Worm (Caenorhabditis elegans) whole organism, L4 larva: ENCODE data around the gene Y94H6A.3.

Experiments
- D1046.2 ChIP-seq: fragments of 200-800 bp; sonication (Bioruptor generic); IDR thresholded peaks from 2 replicates; pipeline ENCODE4 v1.3.6; 2022; ENCODE audit warnings: missing genetic modification characterization, missing compliant biosample characterization
- F10B5.3 ChIP-seq: sonication (generic microtip); optimal IDR thresholded peaks from 2 replicates; lab custom pipeline; 2016; ENCODE audit warnings: mild to moderate bottlenecking, missing genetic modification characterization, missing compliant biosample characterization
- F26F4.8 ChIP-seq: fragments of 200-800 bp; sonication (Bioruptor generic); conservative IDR thresholded peaks from 2 replicates; pipeline ENCODE4 v1.3.6; 2022; ENCODE audit warnings: missing genetic modification characterization, missing compliant biosample characterization
- F49E8.2 ChIP-seq: sonication (generic microtip); optimal IDR thresholded peaks from 2 replicates; lab custom pipeline; 2016; ENCODE audit warnings: missing compliant biosample characterization, mild to moderate bottlenecking, missing genetic modification characterization, borderline replicate concordance
- T20F7.1 ChIP-seq: fragments of 200-800 bp; sonication (Bioruptor generic); optimal IDR thresholded peaks from 2 replicates; lab custom pipeline; 2018; ENCODE audit warnings: mild to moderate bottlenecking, missing genetic modification characterization, missing compliant biosample characterization
- T26A8.4 ChIP-seq: fragments of 200-800 bp; sonication (Bioruptor generic); IDR thresholded peaks from 2 replicates; pipeline ENCODE4 v1.3.6; 2022; ENCODE audit warnings: missing genetic modification characterization, missing compliant biosample characterization
- Y48G9A.11 ChIP-seq: fragments of 200-800 bp; sonication (Bioruptor generic); IDR thresholded peaks from 2 replicates; pipeline ENCODE4 v1.3.6; 2022; ENCODE audit warnings: missing genetic modification reagents, missing genetic modification characterization, missing compliant biosample characterization
- Y5F2A.4 ChIP-seq: fragments of 200-800 bp; sonication (Bioruptor generic); optimal IDR thresholded peaks from 2 replicates; lab custom pipeline; 2018; ENCODE audit warnings: mild to moderate bottlenecking, missing genetic modification characterization, missing compliant biosample characterization
- ZK546.5 ChIP-seq, 2 experiments: sonication (generic microtip); optimal IDR thresholded peaks; 2 replicates each; lab custom pipeline; 2017; ENCODE audit warnings: missing biosample characterization in 2 of 2, missing genetic modification characterization in 2 of 2
- aha-1 ChIP-seq: fragments of 150-350 bp; peaks from one replicate; lab custom pipeline; 2014; ENCODE audit warnings: missing biosample characterization, missing genetic modification characterization
- aly-2 ChIP-seq: sonication (generic microtip); optimal IDR thresholded peaks from 2 replicates; lab custom pipeline; 2018; ENCODE audit warnings: missing biosample characterization, missing genetic modification characterization
- ama-1 ChIP-seq: fragments of 150-350 bp; optimal IDR thresholded peaks from 2 replicates; lab custom pipeline; 2014; ENCODE audit warnings: inconsistent platforms, mixed read lengths
- arid-1 ChIP-seq: fragments of 200-800 bp; sonication (Bioruptor generic); conservative IDR thresholded peaks from 2 replicates; pipeline ENCODE4 v1.3.6; 2022; ENCODE audit warnings: missing genetic modification reagents, missing genetic modification characterization, missing compliant biosample characterization
- ceh-20 ChIP-seq: fragments of 200-800 bp; sonication (Bioruptor generic); IDR thresholded peaks from 2 replicates; pipeline ENCODE4 v1.3.6; 2022; ENCODE audit warnings: missing genetic modification reagents, missing genetic modification characterization, missing compliant biosample characterization
- ceh-28 ChIP-seq: fragments of 150-350 bp; optimal IDR thresholded peaks from 2 replicates; lab custom pipeline; 2014; ENCODE audit warnings: missing biosample characterization, missing genetic modification reagents, missing genetic modification characterization
- cey-2 ChIP-seq: sonication (generic microtip); optimal IDR thresholded peaks from 3 replicates; lab custom pipeline; 2017; ENCODE audit warnings: missing genetic modification characterization, mild to moderate bottlenecking, missing compliant biosample characterization, antibody characterized with exemption, borderline replicate concordance; ENCODE audit not compliant: insufficient read depth
- daf-16 ChIP-seq, 3 experiments: sonication (generic microtip); optimal IDR thresholded peaks; 2 replicates each; lab custom pipeline; 2016 to 2017; ENCODE audit warnings: missing genetic modification characterization in 3 of 3, missing genetic modification reagents in 3 of 3, mild to moderate bottlenecking in 2 of 3, missing compliant biosample characterization in 2 of 3, missing biosample characterization in 1 of 3, moderate library complexity in 1 of 3
- dmd-9 ChIP-seq: fragments of 200-800 bp; sonication (Bioruptor generic); IDR thresholded peaks from 2 replicates; pipeline ENCODE4 v1.3.6; 2022; ENCODE audit warnings: missing genetic modification reagents, missing genetic modification characterization, missing compliant biosample characterization
- dve-1 ChIP-seq: sonication (generic microtip); optimal IDR thresholded peaks from 2 replicates; lab custom pipeline; 2017; ENCODE audit warnings: antibody characterized with exemption, mild to moderate bottlenecking, missing genetic modification characterization, missing compliant biosample characterization; ENCODE audit not compliant: insufficient read depth
- hif-1 ChIP-seq, 2 experiments: sonication (generic microtip); optimal IDR thresholded peaks; 2 replicates each; lab custom pipeline; 2016 to 2017; ENCODE audit warnings: missing compliant biosample characterization in 2 of 2, missing genetic modification characterization in 2 of 2, missing genetic modification reagents in 2 of 2, missing genotype in 2 of 2, mild to moderate bottlenecking in 1 of 2
- hlh-11 ChIP-seq: fragments of 200-800 bp; sonication (Bioruptor generic); optimal IDR thresholded peaks from 2 replicates; lab custom pipeline; 2018; ENCODE audit warnings: mild to moderate bottlenecking, missing genetic modification characterization, missing compliant biosample characterization
- hlh-30 ChIP-seq: sonication (generic microtip); optimal IDR thresholded peaks from 2 replicates; lab custom pipeline; 2017; ENCODE audit warnings: antibody characterized with exemption, mild to moderate bottlenecking, missing genetic modification characterization, missing compliant biosample characterization; ENCODE audit not compliant: insufficient read depth
- hmg-1.1 ChIP-seq: fragments of 200-800 bp; sonication (Bioruptor generic); IDR thresholded peaks from 2 replicates; pipeline ENCODE4 v1.3.6; 2022; ENCODE audit warnings: missing genetic modification reagents, missing genetic modification characterization, missing compliant biosample characterization
- lin-1 ChIP-seq: fragments of 200-800 bp; sonication (Bioruptor generic); IDR thresholded peaks from 2 replicates; pipeline ENCODE4 v1.3.6; 2022; ENCODE audit warnings: missing genetic modification reagents, missing genetic modification characterization, missing compliant biosample characterization
- lin-29 ChIP-seq: fragments of 200-800 bp; sonication (Bioruptor generic); IDR thresholded peaks from 2 replicates; pipeline ENCODE4 v1.3.6; 2022; ENCODE audit warnings: missing genetic modification reagents, missing genetic modification characterization, missing compliant biosample characterization
- lin-38 ChIP-seq: fragments of 200-800 bp; sonication (Bioruptor generic); IDR thresholded peaks from 2 replicates; pipeline ENCODE4 v1.3.6; 2022; ENCODE audit warnings: missing genetic modification reagents, missing genetic modification characterization, missing compliant biosample characterization
- lsy-2 ChIP-seq, 2 experiments: fragments of 150-350 bp in 1 of 2; sonication (generic microtip) in 1 of 2; optimal IDR thresholded peaks; 2 replicates each; lab custom pipeline; 2014 to 2017; ENCODE audit warnings: missing biosample characterization in 2 of 2, missing genetic modification characterization in 2 of 2
- madf-9 ChIP-seq: fragments of 200-800 bp; sonication (Bioruptor generic); conservative IDR thresholded peaks from 2 replicates; pipeline ENCODE4 v1.3.6; 2022; ENCODE audit warnings: missing genetic modification reagents, missing genetic modification characterization, missing compliant biosample characterization
- mdl-1 ChIP-seq, 2 experiments: fragments of 150-350 bp in 1 of 2; sonication (generic microtip) in 1 of 2; optimal IDR thresholded peaks; 2 replicates each; lab custom pipeline; 2014 to 2017; ENCODE audit warnings: missing biosample characterization in 2 of 2, missing genetic modification characterization in 2 of 2
- mdt-29 ChIP-seq: fragments of 200-800 bp; sonication (Bioruptor generic); IDR thresholded peaks from 2 replicates; pipeline ENCODE4 v1.3.6; 2022; ENCODE audit warnings: missing genetic modification reagents, missing genetic modification characterization, missing compliant biosample characterization
- mes-2 ChIP-seq: sonication (generic microtip); optimal IDR thresholded peaks from 2 replicates; lab custom pipeline; 2016; ENCODE audit warnings: missing genotype, mild to moderate bottlenecking, missing genetic modification characterization, missing compliant biosample characterization; ENCODE audit not compliant: poor library complexity, severe bottlenecking
- mxl-2 ChIP-seq: fragments of 200-800 bp; sonication (Bioruptor generic); conservative IDR thresholded peaks from 2 replicates; pipeline ENCODE4 v1.3.6; 2022; ENCODE audit warnings: missing genetic modification reagents, missing genetic modification characterization, missing compliant biosample characterization
- nhr-102 ChIP-seq: sonication (generic microtip); optimal IDR thresholded peaks from 2 replicates; lab custom pipeline; 2016; ENCODE audit warnings: mild to moderate bottlenecking, missing genetic modification characterization, moderate library complexity, missing compliant biosample characterization
- nhr-11 ChIP-seq: fragments of 150-350 bp; optimal IDR thresholded peaks from 2 replicates; lab custom pipeline; 2014; ENCODE audit warnings: missing biosample characterization, missing genetic modification characterization
- nhr-237 ChIP-seq: sonication (generic microtip); optimal IDR thresholded peaks from 2 replicates; lab custom pipeline; 2017; ENCODE audit warnings: missing biosample characterization, missing genetic modification characterization
- nhr-42 ChIP-seq: fragments of 200-800 bp; sonication (Bioruptor generic); IDR thresholded peaks from 2 replicates; pipeline ENCODE4 v1.3.6; 2022; ENCODE audit warnings: missing genetic modification characterization, missing compliant biosample characterization
- nhr-48 ChIP-seq: sonication (generic microtip); optimal IDR thresholded peaks from 2 replicates; lab custom pipeline; 2016; ENCODE audit warnings: mild to moderate bottlenecking, missing genetic modification characterization, missing compliant biosample characterization
- pha-4 ChIP-seq, 2 experiments: fragments of 150-350 bp in 1 of 2; fragments of 200-800 bp in 1 of 2; sonication (Bioruptor generic) in 1 of 2; IDR thresholded peaks in 1 of 2; optimal IDR thresholded peaks in 1 of 2; 2 replicates each; pipeline versions ENCODE4 v1.3.6 to Lab custom; 2014 to 2022; ENCODE audit warnings: missing genetic modification characterization in 2 of 2, missing genetic modification reagents in 2 of 2, missing biosample characterization in 1 of 2, missing compliant biosample characterization in 1 of 2
- php-3 ChIP-seq: fragments of 200-800 bp; sonication (Bioruptor generic); IDR thresholded peaks from 2 replicates; pipeline ENCODE4 v1.3.6; 2022; ENCODE audit warnings: missing genetic modification reagents, missing genetic modification characterization, missing compliant biosample characterization
- rbr-2 ChIP-seq: sonication (generic microtip); optimal IDR thresholded peaks from 2 replicates; lab custom pipeline; 2016; ENCODE audit warnings: missing genotype, missing genetic modification characterization, missing compliant biosample characterization
- spr-3 ChIP-seq: fragments of 200-800 bp; sonication (Bioruptor generic); optimal IDR thresholded peaks from 2 replicates; lab custom pipeline; 2018; ENCODE audit warnings: mild to moderate bottlenecking, missing genetic modification characterization, missing compliant biosample characterization
- unc-130 ChIP-seq: sonication (generic microtip); optimal IDR thresholded peaks from 2 replicates; lab custom pipeline; 2016; ENCODE audit warnings: missing genetic modification reagents, missing genetic modification characterization, missing compliant biosample characterization
- vab-7 ChIP-seq: fragments of 200-800 bp; sonication (Bioruptor generic); IDR thresholded peaks from 2 replicates; pipeline ENCODE4 v1.3.6; 2022; ENCODE audit warnings: missing genetic modification reagents, missing genetic modification characterization, missing compliant biosample characterization
- zag-1 ChIP-seq: fragments of 150-350 bp; optimal IDR thresholded peaks from 2 replicates; lab custom pipeline; 2014; ENCODE audit warnings: missing biosample characterization, missing genetic modification characterization
- zip-11 ChIP-seq: fragments of 200-800 bp; sonication (Bioruptor generic); IDR thresholded peaks from 2 replicates; pipeline ENCODE4 v1.3.6; 2022; ENCODE audit warnings: missing genetic modification characterization, missing compliant biosample characterization
- ztf-7 ChIP-seq: fragments of 150-350 bp; optimal IDR thresholded peaks from 2 replicates; lab custom pipeline; 2014; ENCODE audit warnings: missing biosample characterization, missing genetic modification characterization

Gene Y94H6A.3

ce11 chrIV:2639666-2640273, 36.5 kb upstream of the Y94H6A.3 start (continued):
- TF ChIP-seq F26F4.8 (GFP tag; lab: Robert Waterston, UW) (peak; percentile 92), cey-2 (tag; lab: Kevin White, UChicago) (no peak), ZK546.5 (tag; optimal IDR thresholded peaks at IDR 0.05; lab: Kevin White, UChicago) (no peak), spr-3 (GFP tag; lab: Kevin White, UChicago) (peak; percentile 76), vab-7 (GFP tag; lab: Robert Waterston, UW) (peak; percentile 78), ama-1 (no peak), dmd-9 (peak; percentile 59; the same call in 1 of the 2 replicates), zip-11 (GFP tag; lab: Robert Waterston, UW) (peak; percentile 60; the same call in 1 of the 2 replicates), Y48G9A.11 (GFP tag; lab: Robert Waterston, UW) (peak; percentile 88), T26A8.4 (GFP tag; lab: Robert Waterston, UW) (no peak; the same call in 1 of the 2 replicates), F10B5.3 (no peak), aly-2 (tag; lab: Kevin White, UChicago) (no peak), nhr-11 (no peak), madf-9 (GFP tag; lab: Robert Waterston, UW) (peak; percentile 79), D1046.2 (peak; percentile 85), lin-29 (GFP tag; lab: Robert Waterston, UW) (peak; percentile 35; the same call in 1 of the 2 replicates), hlh-11 (tag; lab: Kevin White, UChicago) (peak; percentile 35), ceh-28 (tag; lab: Kevin White, UChicago) (peak; percentile 97), lin-38 (GFP tag; lab: Robert Waterston, UW) (peak; percentile 83), pha-4 (GFP tag; IDR thresholded peaks at IDR 0.05; lab: Robert Waterston, UW) (peak; percentile 87), pha-4 (tag; optimal IDR thresholded peaks at IDR 0.05; lab: Kevin White, UChicago) (no peak), daf-16 (GFP tag; optimal IDR thresholded peaks at IDR 0.05; lab: Kevin White, UChicago) (peak in 1 of 2 experiments; percentile 77), daf-16 (tag; optimal IDR thresholded peaks at IDR 0.05; lab: Kevin White, UChicago) (peak; percentile 37), mes-2 (tag; lab: Kevin White, UChicago) (peak; percentile 66), lin-1 (GFP tag; lab: Robert Waterston, UW) (no peak), arid-1 (peak; percentile 83), F49E8.2 (peak; percentile 1), nhr-48 (tag; lab: Kevin White, UChicago) (no peak), Y5F2A.4 (GFP tag; lab: Kevin White, UChicago) (peak; percentile 73), mdt-29 (GFP tag; lab: Robert Waterston, UW) (peak; percentile 40; the same call in 1 of the 2 replicates), nhr-102 (tag; lab: Kevin White, UChicago) (peak; percentile 68), zag-1 (tag; lab: Kevin White, UChicago) (no peak), T20F7.1 (GFP tag; lab: Kevin White, UChicago) (peak; percentile 0)

- no peak for TF ChIP-seq unc-130 (GFP tag; lab: Kevin White, UChicago)
- no peak for TF ChIP-seq daf-16 (GFP tag; optimal IDR thresholded peaks at IDR 0.05; lab: Kevin White, UChicago)
- peak; percentile 33 for TF ChIP-seq daf-16 (tag; optimal IDR thresholded peaks at IDR 0.05; lab: Kevin White, UChicago)
- TF ChIP-seq Y48G9A.11 (GFP tag; lab: Robert Waterston, UW), result peak; percentile 69
- peak; percentile 63 for TF ChIP-seq ceh-28 (tag; lab: Kevin White, UChicago)
- peak in 1 of 2 experiments; percentile 91 for TF ChIP-seq lsy-2 (tag; optimal IDR thresholded peaks at IDR 0.05; lab: Kevin White, UChicago)
- peak; percentile 64 for TF ChIP-seq ceh-20 (GFP tag; lab: Robert Waterston, UW)
- peak; percentile 72 for TF ChIP-seq aha-1 (tag; lab: Kevin White, UChicago)
- TF ChIP-seq hif-1 (tag; optimal IDR thresholded peaks at IDR 0.05; lab: Kevin White, UChicago), result peak in 1 of 2 experiments; percentile 13
- TF ChIP-seq mdl-1 (tag; optimal IDR thresholded peaks at IDR 0.05; lab: Kevin White, UChicago), result no peak
- TF ChIP-seq lin-29 (GFP tag; lab: Robert Waterston, UW), result no peak
- TF ChIP-seq php-3 (GFP tag; lab: Robert Waterston, UW), result no peak
- peak; percentile 67 for TF ChIP-seq hlh-30 (tag; lab: Kevin White, UChicago)
- TF ChIP-seq F49E8.2, result no peak
- no peak for TF ChIP-seq mxl-2 (GFP tag; lab: Robert Waterston, UW)
- TF ChIP-seq nhr-237 (tag; lab: Kevin White, UChicago), result no peak
- peak; percentile 38 for TF ChIP-seq ztf-7
- peak; percentile 61; the same call in 1 of the 2 replicates for TF ChIP-seq hmg-1.1 (GFP tag; lab: Robert Waterston, UW)
- peak; percentile 79 for TF ChIP-seq dve-1
- TF ChIP-seq hlh-11 (tag; lab: Kevin White, UChicago), result peak; percentile 48
- 0 out of 2 replicates have a peak, but pooled peaks have one; percentile 46 for TF ChIP-seq nhr-42
- peak; percentile 64 for TF ChIP-seq rbr-2 (tag; lab: Kevin White, UChicago)
Observed at ce11 chrIV:2640950-2641349, 35.4 kb upstream of the Y94H6A.3 start, which contains the start of the genes mdf-2 and nduv-3. Gene mdf-2, minus strand, starts transcription at chrIV:2641125. Gene nduv-3, plus strand, starts transcription at chrIV:2641310.
